Fruit fly (Drosophila melanogaster) whole organism, embryonic: Measurements from ENCODE around the gene CG7387.
A peak's percentile ranks its signal among the peaks of the same experiment; 100 is the strongest.

Experiments used
- Abd-B ChIP-seq: fragments of 200-800 bp; sonication (Bioruptor generic); optimal IDR thresholded peaks from 2 replicates; lab custom pipeline; 2018; ENCODE audit warnings: missing biosample characterization, mild to moderate bottlenecking, missing genetic modification characterization, moderate library complexity
- Adf1 ChIP-seq: fragments of 200-800 bp; sonication (Bioruptor generic); IDR thresholded peaks from 2 replicates; pipeline ENCODE4 v1.3.6; 2022; ENCODE audit warnings: missing biosample characterization, missing genetic modification characterization
- CG10267 ChIP-seq: fragments of 200-800 bp; sonication (Bioruptor generic); optimal IDR thresholded peaks from 2 replicates; lab custom pipeline; 2018; ENCODE audit warnings: missing biosample characterization, mild to moderate bottlenecking, missing genetic modification characterization, moderate library complexity
- CG11456 ChIP-seq: fragments of 200-800 bp; sonication (Bioruptor generic); IDR thresholded peaks from 3 replicates; pipeline ENCODE4 v1.3.6; 2022; ENCODE audit warnings: missing biosample characterization, missing genetic modification characterization
- CG11560 ChIP-seq: fragments of 200-800 bp; sonication (Bioruptor generic); IDR thresholded peaks from 3 replicates; pipeline ENCODE4 v1.3.6; 2022; ENCODE audit warnings: missing biosample characterization, missing genetic modification characterization
- CG13775 ChIP-seq: fragments of 200-800 bp; sonication (Bioruptor generic); optimal IDR thresholded peaks from 3 replicates; lab custom pipeline; 2017; ENCODE audit warnings: missing biosample characterization, mild to moderate bottlenecking, missing genetic modification characterization
- CG2202 ChIP-seq: fragments of 200-800 bp; sonication (Bioruptor generic); optimal IDR thresholded peaks from 2 replicates; lab custom pipeline; 2018; ENCODE audit warnings: missing biosample characterization, mild to moderate bottlenecking, missing genetic modification characterization
- CG31365 ChIP-seq: fragments of 200-800 bp; sonication (Bioruptor generic); optimal IDR thresholded peaks from 2 replicates; lab custom pipeline; 2018; ENCODE audit warnings: missing biosample characterization, mild to moderate bottlenecking, missing genetic modification characterization
- CG32532 ChIP-seq: fragments of 200-800 bp; sonication (Bioruptor generic); IDR thresholded peaks from 2 replicates; pipeline ENCODE4 v1.3.6; 2022; ENCODE audit warnings: missing biosample characterization, missing genetic modification characterization
- CG3281 ChIP-seq: fragments of 200-800 bp; sonication (Bioruptor generic); optimal IDR thresholded peaks from 3 replicates; lab custom pipeline; 2017; ENCODE audit warnings: missing biosample characterization, mild to moderate bottlenecking, missing genetic modification characterization
- CG3847 ChIP-seq: fragments of 200-800 bp; sonication (Bioruptor generic); IDR thresholded peaks from 2 replicates; pipeline ENCODE4 v1.3.6; 2022; ENCODE audit warnings: missing biosample characterization, missing genetic modification characterization
- CG4404 ChIP-seq: fragments of 200-800 bp; sonication (Bioruptor generic); IDR thresholded peaks from 2 replicates; pipeline ENCODE4 v1.3.6; 2022; ENCODE audit warnings: missing biosample characterization, missing genetic modification characterization
- CG6254 ChIP-seq: fragments of 200-800 bp; sonication (Bioruptor generic); optimal IDR thresholded peaks from 3 replicates; lab custom pipeline; 2017; ENCODE audit warnings: mild to moderate bottlenecking, missing biosample characterization, missing genetic modification reagents, missing genetic modification characterization
- CG6689 ChIP-seq: fragments of 200-800 bp; sonication (Bioruptor generic); IDR thresholded peaks from 2 replicates; pipeline ENCODE4 v1.3.6; 2022; ENCODE audit warnings: missing biosample characterization, missing genetic modification characterization
- CG9215 ChIP-seq: fragments of 200-800 bp; sonication (Bioruptor generic); IDR thresholded peaks from 2 replicates; pipeline ENCODE4 v1.3.6; 2022; ENCODE audit warnings: missing biosample characterization, missing genetic modification characterization
- CG9797 ChIP-seq: fragments of 200-800 bp; sonication (Bioruptor generic); optimal IDR thresholded peaks from 3 replicates; lab custom pipeline; 2018; ENCODE audit warnings: missing biosample characterization, mild to moderate bottlenecking, missing genetic modification characterization
- Doc2 ChIP-seq: fragments of 200-800 bp; sonication (Bioruptor generic); IDR thresholded peaks from 2 replicates; pipeline ENCODE4 v1.3.6; 2022; ENCODE audit warnings: missing biosample characterization, missing genetic modification characterization
- Dref ChIP-seq: fragments of 200-800 bp; sonication (Bioruptor generic); IDR thresholded peaks from 2 replicates; pipeline ENCODE4 v1.3.6; 2022; ENCODE audit warnings: missing biosample characterization, missing genetic modification characterization
- Fer2 ChIP-seq: fragments of 200-800 bp; sonication (Bioruptor generic); optimal IDR thresholded peaks from 2 replicates; lab custom pipeline; 2018; ENCODE audit warnings: missing biosample characterization, mild to moderate bottlenecking, missing genetic modification characterization, moderate library complexity
- Gug ChIP-seq: fragments of 200-800 bp; sonication (Bioruptor generic); IDR thresholded peaks from 4 replicates; pipeline ENCODE4 v1.3.6; 2022; ENCODE audit warnings: missing biosample characterization, missing genetic modification characterization
- NC2β ChIP-seq: fragments of 200-800 bp; sonication (Bioruptor generic); optimal IDR thresholded peaks from 2 replicates; lab custom pipeline; 2016; ENCODE audit warnings: missing biosample characterization, missing genetic modification characterization
- Nf-YC ChIP-seq: fragments of 200-800 bp; optimal IDR thresholded peaks from 3 replicates; lab custom pipeline; 2019; ENCODE audit warnings: missing biosample characterization, mild to moderate bottlenecking, missing genetic modification characterization, moderate library complexity
- Scr ChIP-seq: fragments of 200-800 bp; sonication (Bioruptor generic); IDR thresholded peaks from 2 replicates; pipeline ENCODE4 v1.3.6; 2022; ENCODE audit warnings: missing biosample characterization, missing genetic modification characterization; ENCODE audit not compliant: partially characterized antibody
- Sox100B ChIP-seq: fragments of 200-800 bp; sonication (Bioruptor generic); optimal IDR thresholded peaks from 3 replicates; lab custom pipeline; 2018; ENCODE audit warnings: missing biosample characterization, mild to moderate bottlenecking, missing genetic modification characterization
- Ssrp ChIP-seq: fragments of 200-800 bp; sonication (Bioruptor generic); optimal IDR thresholded peaks from 2 replicates; lab custom pipeline; 2018; ENCODE audit warnings: missing biosample characterization, mild to moderate bottlenecking, missing genetic modification characterization, moderate library complexity
- Tbp ChIP-seq: fragments of >200 bp; optimal IDR thresholded peaks from 2 replicates; lab custom pipeline; 2018; ENCODE audit warnings: missing biosample characterization, missing genetic modification characterization
- ab ChIP-seq: fragments of 200-800 bp; sonication (Bioruptor generic); optimal IDR thresholded peaks from 2 replicates; lab custom pipeline; 2016; ENCODE audit warnings: missing biosample characterization, missing genetic modification characterization
- ash1 ChIP-seq: fragments of 200-800 bp; sonication (Bioruptor generic); optimal IDR thresholded peaks from 2 replicates; lab custom pipeline; 2018; ENCODE audit warnings: missing biosample characterization, mild to moderate bottlenecking, missing genetic modification characterization
- bab2 ChIP-seq: fragments of 200-800 bp; sonication (Bioruptor generic); optimal IDR thresholded peaks from 2 replicates; lab custom pipeline; 2016; ENCODE audit warnings: missing biosample characterization, missing genetic modification characterization
- bowl ChIP-seq: fragments of 200-800 bp; sonication (Bioruptor generic); IDR thresholded peaks from 2 replicates; pipeline ENCODE4 v1.3.6; 2022; ENCODE audit warnings: missing biosample characterization, missing genetic modification characterization
- crol ChIP-seq: fragments of 200-800 bp; sonication (Bioruptor generic); IDR thresholded peaks from 2 replicates; pipeline ENCODE4 v1.3.6; 2022; ENCODE audit warnings: missing biosample characterization, missing genetic modification characterization
- dati ChIP-seq: fragments of 200-800 bp; sonication (Bioruptor generic); IDR thresholded peaks from 2 replicates; pipeline ENCODE4 v1.3.6; 2022; ENCODE audit warnings: missing biosample characterization, missing genetic modification characterization
- disco-r ChIP-seq: fragments of 200-800 bp; sonication (Bioruptor generic); optimal IDR thresholded peaks from 2 replicates; lab custom pipeline; 2016; ENCODE audit warnings: missing biosample characterization, missing genetic modification characterization
- dmrt99B ChIP-seq: fragments of 200-800 bp; sonication (Bioruptor generic); optimal IDR thresholded peaks from 2 replicates; lab custom pipeline; 2018; ENCODE audit warnings: missing biosample characterization, mild to moderate bottlenecking, missing genetic modification characterization, moderate library complexity
- eyg ChIP-seq: fragments of 200-800 bp; sonication (Bioruptor generic); optimal IDR thresholded peaks from 3 replicates; lab custom pipeline; 2016; ENCODE audit warnings: missing biosample characterization, missing genetic modification characterization
- ftz-f1 ChIP-seq: fragments of 200-800 bp; sonication (Bioruptor generic); optimal IDR thresholded peaks from 2 replicates; lab custom pipeline; 2016; ENCODE audit warnings: missing biosample characterization, missing genetic modification characterization
- grau ChIP-seq: fragments of 200-800 bp; optimal IDR thresholded peaks from 3 replicates; lab custom pipeline; 2019; ENCODE audit warnings: missing biosample characterization, mild to moderate bottlenecking, missing genetic modification characterization, moderate library complexity
- hbn ChIP-seq: fragments of 200-800 bp; sonication (Bioruptor generic); IDR thresholded peaks from 2 replicates; pipeline ENCODE4 v1.3.6; 2022; ENCODE audit warnings: missing biosample characterization, missing genetic modification characterization; ENCODE audit not compliant: partially characterized antibody
- jumu ChIP-seq: fragments of 200-800 bp; sonication (Bioruptor generic); optimal IDR thresholded peaks from 3 replicates; lab custom pipeline; 2016; ENCODE audit warnings: missing biosample characterization, missing genetic modification characterization
- kah ChIP-seq: fragments of 200-800 bp; sonication (Bioruptor generic); optimal IDR thresholded peaks from 2 replicates; lab custom pipeline; 2018; ENCODE audit warnings: missing biosample characterization, mild to moderate bottlenecking, missing genetic modification characterization
- kay ChIP-seq: fragments of 200-800 bp; sonication (Bioruptor generic); optimal IDR thresholded peaks from 2 replicates; lab custom pipeline; 2016; ENCODE audit warnings: missing biosample characterization, missing genetic modification characterization
- ken ChIP-seq: fragments of 200-800 bp; sonication (Bioruptor generic); IDR thresholded peaks from 3 replicates; pipeline ENCODE4 v1.3.6; 2022; ENCODE audit warnings: missing biosample characterization, missing genetic modification characterization
- pum ChIP-seq: fragments of 200-800 bp; sonication (Bioruptor generic); optimal IDR thresholded peaks from 2 replicates; lab custom pipeline; 2016; ENCODE audit warnings: missing biosample characterization, missing genetic modification characterization
- pzg ChIP-seq: fragments of 200-800 bp; sonication (Bioruptor generic); optimal IDR thresholded peaks from 3 replicates; lab custom pipeline; 2018; ENCODE audit warnings: missing biosample characterization, mild to moderate bottlenecking, missing genetic modification characterization, moderate library complexity
- scrt ChIP-seq: fragments of 200-800 bp; sonication (Bioruptor generic); optimal IDR thresholded peaks from 2 replicates; lab custom pipeline; 2018; ENCODE audit warnings: missing biosample characterization, mild to moderate bottlenecking, missing genetic modification characterization, moderate library complexity
- shn ChIP-seq: fragments of 200-800 bp; sonication (Bioruptor generic); optimal IDR thresholded peaks from 3 replicates; lab custom pipeline; 2016; ENCODE audit warnings: missing biosample characterization, missing genetic modification characterization
- slbo ChIP-seq: fragments of 200-800 bp; sonication (Bioruptor generic); IDR thresholded peaks from 2 replicates; pipeline ENCODE4 v1.3.6; 2022; ENCODE audit warnings: missing biosample characterization, missing genetic modification characterization
- sna ChIP-seq: fragments of 200-800 bp; sonication (Bioruptor generic); IDR thresholded peaks from 2 replicates; pipeline ENCODE4 v1.3.6; 2022; ENCODE audit warnings: missing biosample characterization, missing genetic modification characterization; ENCODE audit not compliant: partially characterized antibody
- sqz ChIP-seq: fragments of 200-800 bp; sonication (Bioruptor generic); optimal IDR thresholded peaks from 3 replicates; lab custom pipeline; 2018; ENCODE audit warnings: missing biosample characterization, mild to moderate bottlenecking, missing genetic modification characterization
- vfl ChIP-seq: fragments of 200-800 bp; sonication (Bioruptor generic); optimal IDR thresholded peaks from 2 replicates; lab custom pipeline; 2016; ENCODE audit warnings: missing biosample characterization, missing genetic modification characterization
- zfh2 ChIP-seq: fragments of 200-800 bp; sonication (Bioruptor generic); optimal IDR thresholded peaks from 2 replicates; lab custom pipeline; 2016; ENCODE audit warnings: missing biosample characterization, missing genetic modification characterization

Gene CG7387

dm6 chr3L:8193016-8193415 is at the start of gene CG7387:
Gene CG7387 (minus strand): TSS chr3L:8193116.
- no peak for TF ChIP-seq sna (GFP tag; lab: Robert Waterston, UW)
- no peak for TF ChIP-seq vfl (GFP tag; lab: Kevin White, UChicago)
- TF ChIP-seq CG3281 (GFP tag; lab: Kevin White, UChicago): no peak
- no peak for TF ChIP-seq CG31365 (tag; lab: Kevin White, UChicago)
- TF ChIP-seq CG11560: no peak
- TF ChIP-seq Tbp: no peak
- no peak for TF ChIP-seq kay
- TF ChIP-seq hbn (GFP tag; lab: Robert Waterston, UW): no peak
- TF ChIP-seq ash1 (GFP tag; lab: Kevin White, UChicago): no peak
- no peak for TF ChIP-seq CG13775 (GFP tag; lab: Kevin White, UChicago)
- TF ChIP-seq, all 482 proteins: peak for 0

dm6 chr3L:8240932-8241331 is 48.0 kb upstream of the CG7387 start:
- TF ChIP-seq pum (GFP tag; lab: Kevin White, UChicago): no peak
- TF ChIP-seq sqz (GFP tag; lab: Kevin White, UChicago): no peak
- TF ChIP-seq Adf1 (GFP tag; lab: Robert Waterston, UW): peak; percentile 17; the same call in 1 of the 2 replicates
- TF ChIP-seq NC2β (GFP tag; lab: Kevin White, UChicago): no peak
- TF ChIP-seq CG6254 (GFP tag; lab: Kevin White, UChicago): no peak
- TF ChIP-seq kah (GFP tag; lab: Kevin White, UChicago): no peak
- TF ChIP-seq CG6689: no peak
- TF ChIP-seq jumu (GFP tag; lab: Kevin White, UChicago): no peak
- no peak for TF ChIP-seq Doc2
- TF ChIP-seq Sox100B: no peak
- TF ChIP-seq grau: no peak
- TF ChIP-seq zfh2: no peak
- no peak for TF ChIP-seq disco-r
- TF ChIP-seq scrt (GFP tag; lab: Kevin White, UChicago): peak; percentile 6
- no peak for TF ChIP-seq Nf-YC (tag; lab: Kevin White, UChicago)
- TF ChIP-seq slbo: 0 out of 2 replicates have a peak, but pooled peaks have one; percentile 9
- 0 out of 3 replicates have a peak, but pooled peaks have one; percentile 15 for TF ChIP-seq ken
- no peak for TF ChIP-seq CG3847 (GFP tag; lab: Robert Waterston, UW)
- 0 out of 2 replicates have a peak, but pooled peaks have one; percentile 31 for TF ChIP-seq Dref (GFP tag; lab: Robert Waterston, UW)
- TF ChIP-seq crol (GFP tag; lab: Robert Waterston, UW): no peak
- no peak for TF ChIP-seq eyg (GFP tag; lab: Kevin White, UChicago)
- no peak for TF ChIP-seq ab (GFP tag; lab: Kevin White, UChicago)
- TF ChIP-seq dati (GFP tag; lab: Robert Waterston, UW): no peak
- no peak for TF ChIP-seq bowl (GFP tag; lab: Robert Waterston, UW)
- TF ChIP-seq Gug (GFP tag; lab: Robert Waterston, UW): no peak
- no peak for TF ChIP-seq Ssrp
- no peak for TF ChIP-seq ftz-f1
- TF ChIP-seq CG11456: 0 out of 3 replicates have a peak, but pooled peaks have one; percentile 52
- TF ChIP-seq CG9215 (GFP tag; lab: Robert Waterston, UW): no peak
- TF ChIP-seq CG10267 (tag; lab: Kevin White, UChicago): no peak
- no peak for TF ChIP-seq Abd-B (GFP tag; lab: Kevin White, UChicago)
- no peak for TF ChIP-seq Fer2 (tag; lab: Kevin White, UChicago)
- TF ChIP-seq bab2 (GFP tag; lab: Kevin White, UChicago): no peak
- no peak for TF ChIP-seq CG9797
- TF ChIP-seq dmrt99B (tag; lab: Kevin White, UChicago): no peak
- TF ChIP-seq Scr (GFP tag; lab: Robert Waterston, UW): no peak
- TF ChIP-seq pzg (GFP tag; lab: Kevin White, UChicago): no peak
- no peak for TF ChIP-seq CG2202 (tag; lab: Kevin White, UChicago)
- no peak for TF ChIP-seq CG4404 (GFP tag; lab: Robert Waterston, UW)
- no peak for TF ChIP-seq shn (GFP tag; lab: Kevin White, UChicago)
- no peak for TF ChIP-seq CG32532 (GFP tag; lab: Robert Waterston, UW)
